Fruit fly (Drosophila melanogaster): Measurements from ENCODE around the gene ais.
A peak's percentile ranks its signal among the peaks of the same experiment; 100 is the strongest.

Gene ais

DNA sequence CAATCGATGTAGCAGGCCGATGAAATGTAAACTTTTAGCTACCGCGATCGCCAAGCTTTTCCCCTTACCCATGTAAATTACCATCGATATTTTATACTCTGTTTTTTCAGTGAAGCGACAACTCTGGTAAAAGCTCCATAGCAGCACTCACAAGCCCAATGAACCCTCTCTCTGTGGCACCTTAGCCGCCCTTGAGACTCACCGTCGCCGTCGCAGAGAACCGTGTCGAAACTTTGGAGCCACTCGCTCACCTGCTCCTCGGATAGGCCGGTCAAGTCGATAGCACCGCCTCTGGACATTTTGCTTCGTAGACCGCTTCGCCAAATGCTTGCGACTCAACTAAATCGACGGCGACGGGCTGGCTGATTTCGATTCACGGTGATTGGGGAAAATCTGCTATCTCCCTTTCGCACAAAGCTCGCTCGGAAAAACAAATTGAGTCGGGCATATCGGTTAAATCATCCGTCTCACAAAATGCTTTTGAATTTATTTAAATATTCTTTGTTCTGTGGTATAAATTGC, 36.6 kb upstream of the ais start, which contains the start of gene CG5577 (continued):
- TF ChIP-seq gcm2 (GFP tag; optimal IDR thresholded peaks at IDR 0.05) (no peak), schlank (tag; optimal IDR thresholded peaks at IDR 0.05) (no peak), CG17359 (tag; optimal IDR thresholded peaks at IDR 0.05) (no peak), D19A (tag; optimal IDR thresholded peaks at IDR 0.05) (peak; percentile 69), CG18476 (GFP tag; optimal IDR thresholded peaks at IDR 0.05) (no peak), gcm (GFP tag; optimal IDR thresholded peaks at IDR 0.05) (no peak), Doc3 (GFP tag; IDR thresholded peaks at IDR 0.05; ENCODE audit: partially characterized antibody) (no peak), CG31224 (GFP tag; IDR thresholded peaks at IDR 0.05) (no peak), CG7372 (GFP tag; IDR thresholded peaks at IDR 0.05) (no peak), CG10979 (tag; optimal IDR thresholded peaks at IDR 0.05) (no peak), CG3163 (GFP tag; optimal IDR thresholded peaks at IDR 0.05) (peak; percentile 14)

DNA sequence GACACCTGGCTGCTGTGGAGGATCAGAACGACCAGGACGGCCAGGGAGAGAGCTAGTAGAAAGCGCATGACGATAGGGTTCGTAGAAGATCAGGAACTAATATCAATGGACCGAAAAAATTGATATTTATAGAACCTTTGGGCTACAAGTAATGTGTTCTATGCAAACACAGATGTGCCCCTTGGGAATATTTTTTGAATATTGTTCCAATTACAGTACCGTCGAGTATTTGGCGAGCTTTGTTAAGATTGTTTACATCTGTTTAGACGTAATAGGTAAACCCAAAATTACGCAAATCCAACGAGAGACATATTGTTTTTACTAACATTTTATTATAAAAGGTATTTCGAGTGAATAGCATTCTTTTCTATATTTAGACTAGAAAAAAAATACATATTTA, 30.6 kb upstream of the ais start, which contains the start of gene CG32189:
Gene CG32189, minus strand, starts transcription at position 101 of the 400 bp plus-strand sequence.
- no peak for TF ChIP-seq CG10321 (GFP tag; IDR thresholded peaks at IDR 0.05)
- TF ChIP-seq CG6765 (GFP tag; optimal IDR thresholded peaks at IDR 0.05) = no peak
- TF ChIP-seq CG15073 (GFP tag; optimal IDR thresholded peaks at IDR 0.05) = no peak

dm6 chr3L:17833525-17833924, 29.0 kb upstream of the ais start, which contains the start of gene CG32188:
Gene CG32188, minus strand, starts transcription at chr3L:17833625.
- TF ChIP-seq ap (GFP tag; IDR thresholded peaks at IDR 0.05) (no peak), CG10274 (GFP tag; optimal IDR thresholded peaks at IDR 0.05) (no peak), pita (GFP tag; optimal IDR thresholded peaks at IDR 0.05) (no peak), HmgZ (tag; optimal IDR thresholded peaks at IDR 0.05) (no peak), chm (GFP tag; IDR thresholded peaks at IDR 0.05) (no peak), hth (optimal IDR thresholded peaks at IDR 0.05) (no peak), Nf-YB (GFP tag; optimal IDR thresholded peaks at IDR 0.05) (no peak), gcm (GFP tag; optimal IDR thresholded peaks at IDR 0.05) (no peak), CG17912 (GFP tag; optimal IDR thresholded peaks at IDR 0.05) (no peak), MTF-1 (GFP tag; optimal IDR thresholded peaks at IDR 0.05; ENCODE audit: borderline replicate concordance) (no peak), CG12299 (tag; optimal IDR thresholded peaks at IDR 0.05) (no peak), CG2199 (GFP tag; IDR thresholded peaks at IDR 0.05) (no peak), Hand (GFP tag; optimal IDR thresholded peaks at IDR 0.05) (no peak)

- TF ChIP-seq E2f1 (GFP tag; IDR thresholded peaks at IDR 0.05) = no peak
- peak; percentile 55 for TF ChIP-seq ewg (GFP tag; optimal IDR thresholded peaks at IDR 0.05)
- TF ChIP-seq abd-A (tag; optimal IDR thresholded peaks at IDR 0.05) = no peak
- peak; percentile 25 for TF ChIP-seq Ets65A (GFP tag)
- TF ChIP-seq scrt (GFP tag; optimal IDR thresholded peaks at IDR 0.05) = peak; percentile 87
- TF ChIP-seq CG3847 (GFP tag; IDR thresholded peaks at IDR 0.05) = 0 out of 2 replicates have a peak, but pooled peaks have one; percentile 7
- TF ChIP-seq hb (GFP tag; IDR thresholded peaks at IDR 0.05; ENCODE audit: partially characterized antibody) = 0 out of 3 replicates have a peak, but pooled peaks have one; percentile 24
These were observed 18.4 kb upstream of the ais start, which contains the start of the genes Ir75c and Grd for dm6 chr3L:17822784-17823383. Gene Ir75c, minus strand, starts transcription at chr3L:17822834. Gene Grd, plus strand, starts transcription at chr3L:17823333.

DNA sequence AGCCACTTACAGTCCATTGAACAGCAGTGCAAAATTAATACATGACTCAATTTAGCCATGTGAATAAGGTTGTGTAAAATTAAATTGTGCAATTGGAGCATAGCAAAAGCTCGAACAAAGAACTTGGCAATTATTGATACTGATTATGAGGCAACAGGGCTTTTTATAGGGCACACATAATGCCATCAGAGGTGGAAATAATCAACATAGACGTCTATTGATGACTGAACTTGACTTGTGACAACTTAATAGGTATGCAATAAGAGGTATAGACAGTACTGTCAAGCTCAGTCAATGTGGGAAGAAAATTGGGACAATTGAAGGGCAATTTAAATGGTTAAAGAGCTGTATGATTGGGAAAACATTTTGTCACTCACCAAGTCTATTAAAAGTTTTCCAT, 15.6 kb upstream of the ais start, which contains the start of gene Ir75b:
Gene Ir75b, minus strand, starts transcription at position 101 of the 400 bp plus-strand sequence.
- TF ChIP-seq hb (GFP tag; IDR thresholded peaks at IDR 0.05; ENCODE audit: partially characterized antibody) = no peak
- no peak for TF ChIP-seq so (GFP tag; IDR thresholded peaks at IDR 0.05)
- no peak for TF ChIP-seq unc-4 (GFP tag; IDR thresholded peaks at IDR 0.05; ENCODE audit: partially characterized antibody)
- TF ChIP-seq CG32532 (GFP tag; IDR thresholded peaks at IDR 0.05) = no peak
- no peak for TF ChIP-seq ara (GFP tag; IDR thresholded peaks at IDR 0.05)

Data from whole organism, embryonic.